Fruit fly (Drosophila melanogaster) whole organism, embryonic: ENCODE data around the gene CG33511.

Experiments
- Adf1 ChIP-seq: fragments of 200-800 bp; sonication (Bioruptor generic); IDR thresholded peaks from 2 replicates; pipeline ENCODE4 v1.3.6; 2022; ENCODE audit warnings: missing biosample characterization, missing genetic modification characterization
- BEAF-32 ChIP-seq: fragments of 200-800 bp; sonication (Bioruptor generic); optimal IDR thresholded peaks from 3 replicates; lab custom pipeline; 2017; ENCODE audit warnings: missing biosample characterization, missing genetic modification characterization, mild to moderate bottlenecking, moderate library complexity, missing genetic modification reagents
- BtbVII ChIP-seq: fragments of 200-800 bp; sonication (Bioruptor generic); optimal IDR thresholded peaks from 3 replicates; lab custom pipeline; 2017; ENCODE audit warnings: missing biosample characterization, mild to moderate bottlenecking, missing genetic modification characterization
- CG10366 ChIP-seq: fragments of 200-800 bp; sonication (Bioruptor generic); IDR thresholded peaks from 2 replicates; pipeline ENCODE4 v1.3.6; 2022; ENCODE audit warnings: missing biosample characterization, missing genetic modification characterization
- CG11504 ChIP-seq: fragments of 200-800 bp; sonication (Bioruptor generic); optimal IDR thresholded peaks from 3 replicates; lab custom pipeline; 2019; ENCODE audit warnings: missing biosample characterization, mild to moderate bottlenecking, missing genetic modification characterization, moderate library complexity
- CG12236 ChIP-seq: fragments of 200-800 bp; sonication (Bioruptor generic); optimal IDR thresholded peaks from 2 replicates; lab custom pipeline; 2016; ENCODE audit warnings: missing biosample characterization, missing genetic modification characterization
- CG1233 ChIP-seq: fragments of 200-800 bp; sonication (Bioruptor generic); optimal IDR thresholded peaks from 4 replicates; lab custom pipeline; 2018; ENCODE audit warnings: missing biosample characterization, mild to moderate bottlenecking, missing genetic modification characterization
- CG13894 ChIP-seq: fragments of 200-800 bp; sonication (Bioruptor generic); optimal IDR thresholded peaks from 3 replicates; lab custom pipeline; 2018; ENCODE audit warnings: missing biosample characterization, mild to moderate bottlenecking, missing genetic modification characterization, moderate library complexity
- CG3163 ChIP-seq: fragments of 200-800 bp; sonication (Bioruptor generic); optimal IDR thresholded peaks from 3 replicates; lab custom pipeline; 2016; ENCODE audit warnings: missing biosample characterization, missing genetic modification characterization
- CG4617 ChIP-seq: fragments of 200-800 bp; sonication (Bioruptor generic); optimal IDR thresholded peaks from 3 replicates; lab custom pipeline; 2016; ENCODE audit warnings: missing biosample characterization, missing genetic modification characterization, borderline replicate concordance
- CG6765 ChIP-seq: fragments of 200-800 bp; sonication (Bioruptor generic); optimal IDR thresholded peaks from 3 replicates; lab custom pipeline; 2017; ENCODE audit warnings: missing biosample characterization, mild to moderate bottlenecking, missing genetic modification characterization
- CkIIα-i1 ChIP-seq: fragments of 200-800 bp; sonication (Bioruptor generic); IDR thresholded peaks from 2 replicates; pipeline ENCODE4 v1.3.6; 2022; ENCODE audit warnings: missing biosample characterization, missing genetic modification characterization
- Deaf1 ChIP-seq: fragments of 200-800 bp; optimal IDR thresholded peaks from 3 replicates; lab custom pipeline; 2019; ENCODE audit warnings: missing biosample characterization, mild to moderate bottlenecking, missing genetic modification characterization, moderate library complexity
- E2f1 ChIP-seq: fragments of 200-800 bp; sonication (Bioruptor generic); IDR thresholded peaks from 2 replicates; pipeline ENCODE4 v1.3.6; 2022; ENCODE audit warnings: missing biosample characterization, missing genetic modification characterization
- Ets65A ChIP-seq: fragments of 200-800 bp; sonication (Bioruptor generic); peaks from one replicate; lab custom pipeline; 2016; ENCODE audit warnings: missing biosample characterization, missing genetic modification characterization
- HHEX ChIP-seq: fragments of 200-800 bp; sonication (Bioruptor generic); optimal IDR thresholded peaks from 3 replicates; lab custom pipeline; 2017; ENCODE audit warnings: missing biosample characterization, mild to moderate bottlenecking, missing genetic modification characterization, missing genetic modification reagents
- HmgD ChIP-seq: fragments of 200-800 bp; sonication (Bioruptor generic); optimal IDR thresholded peaks from 3 replicates; lab custom pipeline; 2016; ENCODE audit warnings: missing biosample characterization, missing genetic modification characterization
- HmgZ ChIP-seq: fragments of 200-800 bp; sonication (Bioruptor generic); optimal IDR thresholded peaks from 2 replicates; lab custom pipeline; 2018; ENCODE audit warnings: missing biosample characterization, mild to moderate bottlenecking, missing genetic modification characterization
- Hsf ChIP-seq: fragments of 200-800 bp; sonication (Bioruptor generic); optimal IDR thresholded peaks from 3 replicates; lab custom pipeline; 2016; ENCODE audit warnings: missing biosample characterization, missing genetic modification characterization
- NC2β ChIP-seq: fragments of 200-800 bp; sonication (Bioruptor generic); optimal IDR thresholded peaks from 2 replicates; lab custom pipeline; 2016; ENCODE audit warnings: missing biosample characterization, missing genetic modification characterization
- Pdp1 ChIP-seq, 2 experiments: fragments of 200-800 bp; sonication (Bioruptor generic); optimal IDR thresholded peaks; 3 replicates each; lab custom pipeline; 2016; ENCODE audit warnings: missing biosample characterization in 2 of 2, missing genetic modification characterization in 2 of 2, mild to moderate bottlenecking in 1 of 2, moderate library complexity in 1 of 2
- Rfx ChIP-seq: fragments of 200-800 bp; sonication (Bioruptor generic); IDR thresholded peaks from 2 replicates; pipeline ENCODE4 v1.3.6; 2022; ENCODE audit warnings: missing biosample characterization, missing genetic modification characterization
- al ChIP-seq: fragments of 200-800 bp; sonication (Bioruptor generic); IDR thresholded peaks from 2 replicates; pipeline ENCODE4 v1.3.6; 2022; ENCODE audit warnings: missing biosample characterization, missing genetic modification characterization
- chinmo ChIP-seq: fragments of 200-800 bp; sonication (Bioruptor generic); IDR thresholded peaks from 4 replicates; pipeline ENCODE4 v1.3.6; 2022; ENCODE audit warnings: missing biosample characterization, missing genetic modification characterization; ENCODE audit not compliant: partially characterized antibody
- dm ChIP-seq: fragments of 200-800 bp; sonication (Bioruptor generic); optimal IDR thresholded peaks from 3 replicates; lab custom pipeline; 2016; ENCODE audit warnings: missing biosample characterization, missing genetic modification characterization
- ems ChIP-seq: fragments of 200-800 bp; sonication (Bioruptor generic); optimal IDR thresholded peaks from 3 replicates; lab custom pipeline; 2016; ENCODE audit warnings: missing biosample characterization, missing genetic modification characterization
- ftz-f1 ChIP-seq: fragments of 200-800 bp; sonication (Bioruptor generic); optimal IDR thresholded peaks from 2 replicates; lab custom pipeline; 2016; ENCODE audit warnings: missing biosample characterization, missing genetic modification characterization
- grau ChIP-seq: fragments of 200-800 bp; optimal IDR thresholded peaks from 3 replicates; lab custom pipeline; 2019; ENCODE audit warnings: missing biosample characterization, mild to moderate bottlenecking, missing genetic modification characterization, moderate library complexity
- nau ChIP-seq: fragments of 200-800 bp; sonication (Bioruptor generic); optimal IDR thresholded peaks from 3 replicates; lab custom pipeline; 2017; ENCODE audit warnings: missing biosample characterization, mild to moderate bottlenecking, missing genetic modification characterization, missing genetic modification reagents
- onecut ChIP-seq: fragments of 200-800 bp; sonication (Bioruptor generic); IDR thresholded peaks from 2 replicates; pipeline ENCODE4 v1.3.6; 2022; ENCODE audit warnings: missing biosample characterization, missing genetic modification characterization
- pros ChIP-seq: fragments of 200-800 bp; sonication (Bioruptor generic); optimal IDR thresholded peaks from 3 replicates; lab custom pipeline; 2019; ENCODE audit warnings: missing biosample characterization, mild to moderate bottlenecking, missing genetic modification characterization, moderate library complexity
- pzg ChIP-seq: fragments of 200-800 bp; sonication (Bioruptor generic); optimal IDR thresholded peaks from 3 replicates; lab custom pipeline; 2018; ENCODE audit warnings: missing biosample characterization, mild to moderate bottlenecking, missing genetic modification characterization, moderate library complexity
- salm ChIP-seq: fragments of 200-800 bp; sonication (Bioruptor generic); optimal IDR thresholded peaks from 2 replicates; lab custom pipeline; 2018; ENCODE audit warnings: missing biosample characterization, mild to moderate bottlenecking, missing genetic modification characterization
- slbo ChIP-seq: fragments of 200-800 bp; sonication (Bioruptor generic); IDR thresholded peaks from 2 replicates; pipeline ENCODE4 v1.3.6; 2022; ENCODE audit warnings: missing biosample characterization, missing genetic modification characterization
- tna ChIP-seq: fragments of 200-800 bp; sonication (Bioruptor generic); IDR thresholded peaks from 2 replicates; pipeline ENCODE4 v1.3.6; 2022; ENCODE audit warnings: missing biosample characterization, missing genetic modification characterization; ENCODE audit not compliant: partially characterized antibody
- tup ChIP-seq: fragments of 200-800 bp; sonication (Bioruptor generic); optimal IDR thresholded peaks from 2 replicates; lab custom pipeline; 2016; ENCODE audit warnings: missing biosample characterization, mild to moderate bottlenecking, missing genetic modification characterization, moderate library complexity
- tx ChIP-seq: fragments of 200-800 bp; sonication (Bioruptor generic); optimal IDR thresholded peaks from 2 replicates; lab custom pipeline; 2016; ENCODE audit warnings: missing biosample characterization, missing genetic modification characterization
- vvl ChIP-seq: fragments of 200-800 bp; sonication (Bioruptor generic); IDR thresholded peaks from 2 replicates; pipeline ENCODE4 v1.3.6; 2022; ENCODE audit warnings: missing biosample characterization, missing genetic modification characterization
- zen ChIP-seq: fragments of 200-800 bp; sonication (Bioruptor generic); optimal IDR thresholded peaks from 3 replicates; lab custom pipeline; 2018; ENCODE audit warnings: missing biosample characterization, mild to moderate bottlenecking, missing genetic modification characterization, moderate library complexity

Gene CG33511

DNA sequence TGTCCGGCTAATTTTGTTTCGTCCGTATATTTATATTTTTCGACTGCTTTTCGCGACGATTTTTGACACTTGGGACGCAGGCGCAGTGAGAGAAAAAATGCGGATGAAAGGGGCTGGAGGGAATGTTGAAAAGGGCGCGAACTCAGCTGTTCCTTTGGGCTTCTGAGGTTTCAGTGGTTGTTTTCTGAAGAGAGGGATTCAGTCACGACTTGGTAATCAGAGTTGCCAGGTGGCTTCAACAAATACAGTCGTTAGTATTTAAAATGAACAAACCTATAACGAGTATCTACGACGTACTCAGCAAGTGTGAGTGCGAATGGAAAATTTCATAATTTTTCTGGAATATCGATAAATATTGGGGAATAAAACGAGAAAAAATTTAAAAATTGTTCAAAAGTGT, 10.9 kb downstream of the CG33511 start, which contains the start of gene CG9265 (continued):
- TF ChIP-seq BEAF-32 (GFP tag; lab: Kevin White, UChicago) (peak; percentile 22), pzg (GFP tag; lab: Kevin White, UChicago) (peak; percentile 21), grau (tag; lab: Kevin White, UChicago) (peak; percentile 68), ems (GFP tag; lab: Kevin White, UChicago) (peak; percentile 0), slbo (GFP tag; lab: Robert Waterston, UW) (peak; percentile 62), Rfx (GFP tag; lab: Robert Waterston, UW) (peak; percentile 42), CG6765 (no peak), tx (GFP tag; lab: Kevin White, UChicago) (no peak)

DNA sequence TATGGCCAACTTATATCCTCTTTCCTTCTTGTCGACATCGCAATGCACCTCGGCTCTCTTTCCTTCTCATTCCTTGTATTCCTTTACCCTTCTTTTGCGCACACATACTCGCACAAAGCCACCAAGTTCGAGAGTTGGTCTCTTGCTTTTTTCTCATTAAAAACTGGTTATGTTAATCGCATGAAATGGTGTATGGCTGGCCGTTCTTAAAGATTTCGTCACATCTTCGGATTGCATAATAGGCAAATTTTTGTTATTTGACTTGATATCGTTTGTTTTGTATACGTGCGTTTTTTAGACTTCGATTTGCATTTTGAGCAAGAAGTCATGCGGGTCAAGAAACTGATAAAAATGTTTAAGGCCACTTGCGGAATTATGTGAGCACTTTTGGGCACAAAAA, 11.5 kb downstream of the CG33511 start:
- TF ChIP-seq pros (peak; percentile 33), HmgZ (no peak), Pdp1 (GFP tag; optimal IDR thresholded peaks at IDR 0.05; lab: Kevin White, UChicago) (peak in 1 of 2 experiments; percentile 66), Hsf (no peak), zen (tag; lab: Kevin White, UChicago) (no peak), vvl (GFP tag; lab: Robert Waterston, UW) (peak; percentile 63), CG12236 (GFP tag; lab: Kevin White, UChicago) (no peak), nau (GFP tag; lab: Kevin White, UChicago) (no peak), chinmo (GFP tag; lab: Robert Waterston, UW) (peak; percentile 80; the same call in 2 of the 4 replicates), HHEX (no peak)

DNA sequence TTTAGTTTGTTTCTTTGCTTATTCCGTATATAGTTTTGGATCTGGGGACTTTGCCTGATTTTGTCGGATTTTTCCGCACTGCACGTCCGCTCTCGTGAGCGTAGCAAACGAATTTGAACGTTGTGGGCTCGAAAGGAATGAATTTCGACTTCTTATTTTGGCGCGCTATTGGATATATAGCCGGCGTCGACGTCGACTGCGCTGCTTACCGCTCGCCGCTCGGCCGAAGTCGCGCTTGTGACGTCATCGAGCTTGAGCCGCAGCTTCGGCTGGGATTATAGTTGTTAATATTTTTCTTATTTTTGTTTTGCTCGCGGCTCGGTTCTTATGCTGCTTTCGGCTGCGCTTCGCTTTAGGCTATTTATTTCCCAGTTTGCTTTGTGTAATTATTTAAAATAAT, 12.5 kb downstream of the CG33511 start:
- TF ChIP-seq CG1233 (GFP tag; lab: Kevin White, UChicago) (no peak), BtbVII (GFP tag; lab: Kevin White, UChicago) (no peak), CG13894 (tag; lab: Kevin White, UChicago) (peak; percentile 91), tup (GFP tag; lab: Kevin White, UChicago) (no peak), tna (GFP tag; lab: Robert Waterston, UW) (no peak), al (GFP tag; lab: Robert Waterston, UW) (no peak), Ets65A (GFP tag; lab: Kevin White, UChicago) (peak; percentile 64), NC2β (GFP tag; lab: Kevin White, UChicago) (no peak), salm (tag; lab: Kevin White, UChicago) (no peak), dm (GFP tag; lab: Kevin White, UChicago) (no peak), CG4617 (GFP tag; lab: Kevin White, UChicago) (no peak), CG10366 (GFP tag; lab: Robert Waterston, UW) (no peak), E2f1 (GFP tag; lab: Robert Waterston, UW) (no peak), CG11504 (tag; lab: Kevin White, UChicago) (no peak), CG3163 (GFP tag; lab: Kevin White, UChicago) (no peak), HmgD (no peak), CkIIα-i1 (GFP tag; lab: Robert Waterston, UW) (no peak), onecut (GFP tag; lab: Robert Waterston, UW) (no peak), Adf1 (peak; percentile 84), chinmo (GFP tag; lab: Robert Waterston, UW) (peak; percentile 87; the same call in 3 of the 4 replicates), ftz-f1 (GFP tag; lab: Kevin White, UChicago) (no peak), Deaf1 (tag; lab: Kevin White, UChicago) (peak; percentile 69)
